Worm (Caenorhabditis elegans): ENCODE data around the gene Y116F11A.3.

DNA sequence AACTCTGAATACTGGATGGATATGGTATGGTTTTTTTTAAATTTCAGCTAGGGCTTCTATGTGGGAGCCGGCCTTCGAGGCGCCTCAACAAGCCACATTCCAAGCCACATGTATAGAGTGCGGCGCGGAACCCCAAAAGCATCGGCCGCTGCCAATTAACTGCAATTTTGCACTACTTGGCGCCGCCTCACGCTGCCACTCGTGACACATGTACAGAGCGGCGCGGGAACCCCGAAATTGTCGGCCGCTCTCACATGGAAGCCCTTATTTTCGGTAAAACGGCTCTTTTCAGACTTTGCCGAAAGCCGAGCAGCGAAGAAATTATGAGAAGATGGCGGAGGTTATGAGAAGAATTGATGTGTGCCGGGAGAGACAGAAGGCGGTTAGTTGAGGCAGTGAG, 15.0 kb downstream of the Y116F11A.3 start:
- TF ChIP-seq gmeb-1 (tag; optimal IDR thresholded peaks at IDR 0.05), result no peak
- no peak for TF ChIP-seq ZK546.5 (tag; optimal IDR thresholded peaks at IDR 0.05)
- no peak for TF ChIP-seq mdl-1 (tag; optimal IDR thresholded peaks at IDR 0.05)
- no peak for TF ChIP-seq ztf-11 (tag; optimal IDR thresholded peaks at IDR 0.05)
- no peak for TF ChIP-seq sem-4 (tag; optimal IDR thresholded peaks at IDR 0.05)
- no peak for TF ChIP-seq C34F6.9 (tag; optimal IDR thresholded peaks at IDR 0.05)
- TF ChIP-seq Y55F3AM.14 (GFP tag; optimal IDR thresholded peaks at IDR 0.05), result no peak

Data from whole organism, L2 larva.